Fruit fly (Drosophila melanogaster) whole organism, embryonic: ENCODE data around the gene Ptpmeg2.

Experiments used
- Asciz ChIP-seq: fragments of 200-800 bp; sonication (Bioruptor generic); optimal IDR thresholded peaks from 2 replicates; lab custom pipeline; 2017; ENCODE audit warnings: missing biosample characterization, mild to moderate bottlenecking, missing genetic modification characterization, missing genetic modification reagents
- Blimp-1 ChIP-seq: fragments of 200-800 bp; sonication (Bioruptor generic); optimal IDR thresholded peaks from 3 replicates; lab custom pipeline; 2018; ENCODE audit warnings: missing biosample characterization, missing genetic modification characterization, mild to moderate bottlenecking, moderate library complexity, missing genetic modification reagents
- C15 ChIP-seq: fragments of 200-800 bp; sonication (Bioruptor generic); IDR thresholded peaks from 3 replicates; pipeline ENCODE4 v1.3.6; 2022; ENCODE audit warnings: missing biosample characterization, missing genetic modification characterization
- CG10462 ChIP-seq: fragments of 200-800 bp; sonication (Bioruptor generic); optimal IDR thresholded peaks from 2 replicates; lab custom pipeline; 2016; ENCODE audit warnings: missing biosample characterization, missing genetic modification characterization
- CG12219 ChIP-seq: fragments of 200-800 bp; sonication (Bioruptor generic); optimal IDR thresholded peaks from 3 replicates; lab custom pipeline; 2018; ENCODE audit warnings: missing biosample characterization, mild to moderate bottlenecking, missing genetic modification characterization
- CG1233 ChIP-seq: fragments of 200-800 bp; sonication (Bioruptor generic); optimal IDR thresholded peaks from 4 replicates; lab custom pipeline; 2018; ENCODE audit warnings: missing biosample characterization, mild to moderate bottlenecking, missing genetic modification characterization
- CG14667 ChIP-seq: fragments of 200-800 bp; sonication (Bioruptor generic); IDR thresholded peaks from 2 replicates; pipeline ENCODE4 v1.3.6; 2022; ENCODE audit warnings: missing biosample characterization, missing genetic modification characterization
- CG1647 ChIP-seq: fragments of 200-800 bp; sonication (Bioruptor generic); optimal IDR thresholded peaks from 3 replicates; lab custom pipeline; 2016; ENCODE audit warnings: missing biosample characterization, missing genetic modification characterization
- CG17186 ChIP-seq: fragments of 200-800 bp; sonication (Bioruptor generic); optimal IDR thresholded peaks from 3 replicates; lab custom pipeline; 2017; ENCODE audit warnings: missing biosample characterization, missing genetic modification reagents, missing genetic modification characterization
- CG17802 ChIP-seq: fragments of 200-800 bp; sonication (Bioruptor generic); optimal IDR thresholded peaks from 2 replicates; lab custom pipeline; 2018; ENCODE audit warnings: missing biosample characterization, mild to moderate bottlenecking, missing genetic modification characterization, moderate library complexity
- CG17829 ChIP-seq: fragments of 200-800 bp; optimal IDR thresholded peaks from 2 replicates; lab custom pipeline; 2019; ENCODE audit warnings: missing biosample characterization, mild to moderate bottlenecking, missing genetic modification characterization, moderate library complexity
- CG18476 ChIP-seq: fragments of 200-800 bp; sonication (Bioruptor generic); optimal IDR thresholded peaks from 2 replicates; lab custom pipeline; 2016; ENCODE audit warnings: missing biosample characterization, mild to moderate bottlenecking, missing genetic modification characterization
- CG2199 ChIP-seq: fragments of 200-800 bp; sonication (Bioruptor generic); IDR thresholded peaks from 3 replicates; pipeline ENCODE4 v1.3.6; 2022; ENCODE audit warnings: missing biosample characterization, missing genetic modification characterization
- CG2202 ChIP-seq: fragments of 200-800 bp; sonication (Bioruptor generic); optimal IDR thresholded peaks from 2 replicates; lab custom pipeline; 2018; ENCODE audit warnings: missing biosample characterization, mild to moderate bottlenecking, missing genetic modification characterization
- CG30020 ChIP-seq: fragments of 200-800 bp; optimal IDR thresholded peaks from 2 replicates; lab custom pipeline; 2019; ENCODE audit warnings: missing biosample characterization, mild to moderate bottlenecking, missing genetic modification characterization, moderate library complexity
- CG31365 ChIP-seq: fragments of 200-800 bp; sonication (Bioruptor generic); optimal IDR thresholded peaks from 2 replicates; lab custom pipeline; 2018; ENCODE audit warnings: missing biosample characterization, mild to moderate bottlenecking, missing genetic modification characterization
- CG32772 ChIP-seq: fragments of 200-800 bp; sonication (Bioruptor generic); IDR thresholded peaks from 2 replicates; pipeline ENCODE4 v1.3.6; 2022; ENCODE audit warnings: missing biosample characterization, missing genetic modification characterization
- CG34376 ChIP-seq: fragments of 200-800 bp; sonication (Bioruptor generic); optimal IDR thresholded peaks from 2 replicates; lab custom pipeline; 2018; ENCODE audit warnings: missing biosample characterization, mild to moderate bottlenecking, missing genetic modification characterization
- CG3847 ChIP-seq: fragments of 200-800 bp; sonication (Bioruptor generic); IDR thresholded peaks from 2 replicates; pipeline ENCODE4 v1.3.6; 2022; ENCODE audit warnings: missing biosample characterization, missing genetic modification characterization
- CG7745 ChIP-seq: fragments of 200-800 bp; sonication (Bioruptor generic); optimal IDR thresholded peaks from 2 replicates; lab custom pipeline; 2018; ENCODE audit warnings: missing biosample characterization, mild to moderate bottlenecking, missing genetic modification characterization, moderate library complexity
- CG8359 ChIP-seq: fragments of 200-800 bp; sonication (Bioruptor generic); optimal IDR thresholded peaks from 2 replicates; lab custom pipeline; 2017; ENCODE audit warnings: missing biosample characterization, mild to moderate bottlenecking, missing genetic modification characterization, borderline replicate concordance
- CG9817 ChIP-seq: fragments of 200-800 bp; sonication (Bioruptor generic); optimal IDR thresholded peaks from 2 replicates; lab custom pipeline; 2018; ENCODE audit warnings: missing biosample characterization, mild to moderate bottlenecking, missing genetic modification characterization, moderate library complexity
- Dip2 ChIP-seq: fragments of 200-800 bp; sonication (Bioruptor generic); IDR thresholded peaks from 2 replicates; pipeline ENCODE4 v1.3.6; 2022; ENCODE audit warnings: missing biosample characterization, missing genetic modification characterization
- Drgx ChIP-seq: fragments of 200-800 bp; sonication (Bioruptor generic); IDR thresholded peaks from 2 replicates; pipeline ENCODE4 v1.3.6; 2022; ENCODE audit warnings: missing biosample characterization, missing genetic modification characterization
- Fer1 ChIP-seq: fragments of 200-800 bp; sonication (Bioruptor generic); optimal IDR thresholded peaks from 2 replicates; lab custom pipeline; 2017; ENCODE audit warnings: missing biosample characterization, mild to moderate bottlenecking, missing genetic modification characterization
- Gug ChIP-seq: fragments of 200-800 bp; sonication (Bioruptor generic); IDR thresholded peaks from 4 replicates; pipeline ENCODE4 v1.3.6; 2022; ENCODE audit warnings: missing biosample characterization, missing genetic modification characterization
- HLHmδ ChIP-seq: fragments of 200-800 bp; sonication (Bioruptor generic); optimal IDR thresholded peaks from 2 replicates; lab custom pipeline; 2018; ENCODE audit warnings: missing biosample characterization, mild to moderate bottlenecking, missing genetic modification characterization, moderate library complexity
- Hmr ChIP-seq: fragments of 200-800 bp; sonication (Bioruptor generic); optimal IDR thresholded peaks from 3 replicates; lab custom pipeline; 2017; ENCODE audit warnings: mild to moderate bottlenecking, missing biosample characterization, missing genetic modification reagents, missing genetic modification characterization
- Hr3 ChIP-seq: fragments of 200-800 bp; sonication (Bioruptor generic); optimal IDR thresholded peaks from 3 replicates; lab custom pipeline; 2016; ENCODE audit warnings: missing biosample characterization, missing genetic modification characterization
- Hsf ChIP-seq: fragments of 200-800 bp; sonication (Bioruptor generic); optimal IDR thresholded peaks from 3 replicates; lab custom pipeline; 2016; ENCODE audit warnings: missing biosample characterization, missing genetic modification characterization
- Kr ChIP-seq: fragments of 200-800 bp; sonication (Bioruptor generic); optimal IDR thresholded peaks from 2 replicates; lab custom pipeline; 2017; ENCODE audit warnings: missing biosample characterization, mild to moderate bottlenecking, missing genetic modification characterization
- MBD-R2 ChIP-seq: fragments of 200-800 bp; sonication (Bioruptor generic); IDR thresholded peaks from 2 replicates; pipeline ENCODE4 v1.3.6; 2022; ENCODE audit warnings: missing biosample characterization, missing genetic modification characterization
- NC2β ChIP-seq: fragments of 200-800 bp; sonication (Bioruptor generic); optimal IDR thresholded peaks from 2 replicates; lab custom pipeline; 2016; ENCODE audit warnings: missing biosample characterization, missing genetic modification characterization
- Pdp1 ChIP-seq, 2 experiments: fragments of 200-800 bp; sonication (Bioruptor generic); optimal IDR thresholded peaks; 3 replicates each; lab custom pipeline; 2016; ENCODE audit warnings: missing biosample characterization in 2 of 2, missing genetic modification characterization in 2 of 2, mild to moderate bottlenecking in 1 of 2, moderate library complexity in 1 of 2
- Sin3A ChIP-seq: fragments of >200 bp; optimal IDR thresholded peaks from 2 replicates; lab custom pipeline; 2018
- Six4 ChIP-seq: fragments of 200-800 bp; sonication (Bioruptor generic); optimal IDR thresholded peaks from 2 replicates; lab custom pipeline; 2016; ENCODE audit warnings: missing biosample characterization, missing genetic modification characterization
- Spps ChIP-seq: fragments of 200-800 bp; sonication (Bioruptor generic); optimal IDR thresholded peaks from 2 replicates; lab custom pipeline; 2018; ENCODE audit warnings: missing biosample characterization, mild to moderate bottlenecking, missing genetic modification characterization
- bbx ChIP-seq: fragments of 200-800 bp; sonication (Bioruptor generic); IDR thresholded peaks from 2 replicates; pipeline ENCODE4 v1.3.6; 2022; ENCODE audit warnings: missing biosample characterization, missing genetic modification characterization; ENCODE audit not compliant: partially characterized antibody
- da ChIP-seq: fragments of 200-800 bp; sonication (Bioruptor generic); optimal IDR thresholded peaks from 2 replicates; lab custom pipeline; 2016; ENCODE audit warnings: missing biosample characterization, missing genetic modification characterization
- esg ChIP-seq: fragments of 200-800 bp; sonication (Bioruptor generic); conservative IDR thresholded peaks from 2 replicates; pipeline ENCODE4 v1.3.6; 2022; ENCODE audit warnings: missing biosample characterization, missing genetic modification characterization
- gce ChIP-seq: fragments of 200-800 bp; sonication (Bioruptor generic); IDR thresholded peaks from 3 replicates; pipeline ENCODE4 v1.3.6; 2022; ENCODE audit warnings: missing biosample characterization, missing genetic modification characterization
- gcm2 ChIP-seq: fragments of 200-800 bp; sonication (Bioruptor generic); optimal IDR thresholded peaks from 2 replicates; lab custom pipeline; 2016; ENCODE audit warnings: missing biosample characterization, missing genetic modification characterization
- gt ChIP-seq: fragments of 200-800 bp; sonication (Bioruptor generic); IDR thresholded peaks from 2 replicates; pipeline ENCODE4 v1.3.6; 2022; ENCODE audit warnings: missing biosample characterization, missing genetic modification characterization
- hth ChIP-seq: fragments of >200 bp; optimal IDR thresholded peaks from 2 replicates; lab custom pipeline; 2017; ENCODE audit warnings: inconsistent platforms
- inv ChIP-seq: fragments of 200-800 bp; sonication (Bioruptor generic); IDR thresholded peaks from 2 replicates; pipeline ENCODE4 v1.3.6; 2022; ENCODE audit warnings: missing biosample characterization, missing genetic modification characterization; ENCODE audit not compliant: partially characterized antibody
- nau ChIP-seq: fragments of 200-800 bp; sonication (Bioruptor generic); optimal IDR thresholded peaks from 3 replicates; lab custom pipeline; 2017; ENCODE audit warnings: missing biosample characterization, mild to moderate bottlenecking, missing genetic modification characterization, missing genetic modification reagents
- p53 ChIP-seq: fragments of 200-800 bp; sonication (Bioruptor generic); optimal IDR thresholded peaks from 2 replicates; lab custom pipeline; 2016; ENCODE audit warnings: missing biosample characterization, missing genetic modification characterization
- pnt ChIP-seq: fragments of 200-800 bp; sonication (Bioruptor generic); optimal IDR thresholded peaks from 3 replicates; lab custom pipeline; 2016; ENCODE audit warnings: missing biosample characterization, missing genetic modification characterization
- sisA ChIP-seq: fragments of 200-800 bp; sonication (Bioruptor generic); IDR thresholded peaks from 2 replicates; pipeline ENCODE4 v1.3.6; 2022; ENCODE audit warnings: missing biosample characterization, missing genetic modification characterization
- tna ChIP-seq: fragments of 200-800 bp; sonication (Bioruptor generic); IDR thresholded peaks from 2 replicates; pipeline ENCODE4 v1.3.6; 2022; ENCODE audit warnings: missing biosample characterization, missing genetic modification characterization; ENCODE audit not compliant: partially characterized antibody
- tup ChIP-seq: fragments of 200-800 bp; sonication (Bioruptor generic); optimal IDR thresholded peaks from 2 replicates; lab custom pipeline; 2016; ENCODE audit warnings: missing biosample characterization, mild to moderate bottlenecking, missing genetic modification characterization, moderate library complexity

Ptpmeg2 gene

DNA sequence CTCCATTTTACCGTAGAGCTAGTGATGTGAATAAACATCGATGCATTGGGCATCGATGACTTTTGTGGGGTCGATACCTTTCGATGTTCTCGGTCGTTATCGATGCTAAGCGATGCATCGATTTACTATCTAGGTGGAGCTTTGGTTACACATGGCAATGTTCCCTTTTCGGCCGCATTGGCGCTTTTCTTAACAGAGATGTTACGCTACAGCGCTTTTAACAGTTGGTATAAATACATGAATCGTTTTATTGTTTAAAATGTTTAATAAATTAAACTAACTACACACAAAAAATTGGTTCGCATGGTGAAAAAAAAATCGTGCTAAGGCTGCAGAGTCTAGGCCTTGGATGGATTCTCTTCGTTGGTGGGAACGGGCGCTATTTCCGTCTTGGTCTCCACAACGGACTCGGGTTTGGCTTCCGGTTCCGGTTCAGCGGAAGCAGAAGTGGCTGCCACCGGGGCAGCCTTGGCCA, at the start of gene Ptpmeg2 (continued):
- peak; percentile 41 for TF ChIP-seq pnt (GFP tag; lab: Kevin White, UChicago)
- TF ChIP-seq C15, result no peak
- peak; percentile 68 for TF ChIP-seq Fer1 (GFP tag; lab: Kevin White, UChicago)
- peak; percentile 14 for TF ChIP-seq CG30020
- no peak for TF ChIP-seq gcm2
- TF ChIP-seq CG31365, result peak; percentile 24
- TF ChIP-seq CG17829 (tag; lab: Kevin White, UChicago), result peak; percentile 80
- peak; percentile 71 to 72 for TF ChIP-seq Pdp1 (GFP tag; optimal IDR thresholded peaks at IDR 0.05; lab: Kevin White, UChicago)
- TF ChIP-seq CG12219 (GFP tag; lab: Kevin White, UChicago), result peak; percentile 64
- TF ChIP-seq Six4 (GFP tag; lab: Kevin White, UChicago), result peak; percentile 37
- no peak for TF ChIP-seq da (GFP tag; lab: Kevin White, UChicago)
- TF ChIP-seq Hsf, result peak; percentile 74
- peak; percentile 70 for TF ChIP-seq Gug (GFP tag; lab: Robert Waterston, UW)
- no peak for TF ChIP-seq CG7745 (tag; lab: Kevin White, UChicago)
- TF ChIP-seq tup (GFP tag; lab: Kevin White, UChicago), result peak; percentile 9
- peak; percentile 85 for TF ChIP-seq Hmr (GFP tag; lab: Kevin White, UChicago)
- TF ChIP-seq Asciz (GFP tag; lab: Kevin White, UChicago), result peak; percentile 67
- TF ChIP-seq MBD-R2 (GFP tag; lab: Robert Waterston, UW), result peak; percentile 74
- peak; percentile 22 for TF ChIP-seq Spps (tag; lab: Kevin White, UChicago)
- peak; percentile 40 for TF ChIP-seq CG1233 (GFP tag; lab: Kevin White, UChicago)
- peak; percentile 42 for TF ChIP-seq CG1647
- TF ChIP-seq p53 (GFP tag; lab: Kevin White, UChicago), result no peak
- TF ChIP-seq CG18476 (GFP tag; lab: Kevin White, UChicago), result no peak
- TF ChIP-seq CG17186, result peak; percentile 54
- peak; percentile 28 for TF ChIP-seq Sin3A (lab: Kevin White, UChicago)
- TF ChIP-seq hth (lab: Kevin White, UChicago), result no peak
- TF ChIP-seq CG9817 (tag; lab: Kevin White, UChicago), result peak; percentile 48
- TF ChIP-seq HLHmδ, result peak; percentile 2
- no peak for TF ChIP-seq Kr (GFP tag; lab: Kevin White, UChicago)
- TF ChIP-seq inv (GFP tag; lab: Robert Waterston, UW), result peak; percentile 90
- no peak for TF ChIP-seq CG17802 (tag; lab: Kevin White, UChicago)
- no peak for TF ChIP-seq gt (GFP tag; lab: Robert Waterston, UW)
- peak; percentile 90 for TF ChIP-seq tna
- peak; percentile 43 for TF ChIP-seq CG14667
- TF ChIP-seq gce (GFP tag; lab: Robert Waterston, UW), result no peak
- TF ChIP-seq Drgx (GFP tag; lab: Robert Waterston, UW), result no peak
- TF ChIP-seq sisA (GFP tag; lab: Robert Waterston, UW), result peak; percentile 41
- peak; percentile 18 for TF ChIP-seq Blimp-1
- 0 out of 2 replicates have a peak, but pooled peaks have one; percentile 25 for TF ChIP-seq esg (GFP tag; lab: Robert Waterston, UW)
- peak; percentile 16 for TF ChIP-seq CG2202 (tag; lab: Kevin White, UChicago)
- peak; percentile 63 for TF ChIP-seq Hr3 (GFP tag; lab: Kevin White, UChicago)
- TF ChIP-seq CG10462 (GFP tag; lab: Kevin White, UChicago), result no peak
- TF ChIP-seq CG34376 (GFP tag; lab: Kevin White, UChicago), result peak; percentile 40
- TF ChIP-seq CG2199 (GFP tag; lab: Robert Waterston, UW), result no peak
- peak; percentile 93 for TF ChIP-seq Dip2
- TF ChIP-seq CG3847 (GFP tag; lab: Robert Waterston, UW), result peak; percentile 71
- TF ChIP-seq nau (GFP tag; lab: Kevin White, UChicago), result peak; percentile 64
- no peak for TF ChIP-seq CG8359 (GFP tag; lab: Kevin White, UChicago)
- peak; percentile 71 for TF ChIP-seq NC2β
- peak; percentile 95 for TF ChIP-seq bbx (GFP tag; lab: Robert Waterston, UW)
- TF ChIP-seq CG32772 (GFP tag; lab: Robert Waterston, UW), result peak; percentile 52
